Worm (Caenorhabditis elegans) whole organism, L4/young adult: Measurements from ENCODE around the gene M7.7.

Source experiments
- W03F9.2 ChIP-seq: fragments of 150-350 bp; optimal IDR thresholded peaks from 2 replicates; lab custom pipeline; 2014; ENCODE audit warnings: missing biosample characterization, missing genetic modification characterization
- him-1 ChIP-seq: sonication (generic microtip); optimal IDR thresholded peaks from 2 replicates; lab custom pipeline; 2016; ENCODE audit warnings: missing genotype, missing genetic modification reagents, missing genetic modification characterization, missing compliant biosample characterization

- TF ChIP-seq him-1 (no peak), W03F9.2 (tag; lab: Kevin White, UChicago) (no peak)
Measured at ce11 chrIV:11130774-11131173, 41.1 kb downstream of the M7.7 start.
